Worm (Caenorhabditis elegans) whole organism, mixed stage, embryonic: Measurements from ENCODE around the gene cup-4.

ENCODE experiments used
- blmp-1 ChIP-seq: fragments of 150-350 bp; optimal IDR thresholded peaks from 2 replicates; lab custom pipeline; 2014; ENCODE audit warnings: missing biosample characterization, missing genetic modification characterization
- ceh-39 ChIP-seq: fragments of 150-350 bp; optimal IDR thresholded peaks from 2 replicates; lab custom pipeline; 2014; ENCODE audit warnings: missing biosample characterization, missing genetic modification characterization
- ceh-43 ChIP-seq: fragments of 200-800 bp; sonication (Bioruptor generic); optimal IDR thresholded peaks from 2 replicates; lab custom pipeline; 2018; ENCODE audit warnings: mild to moderate bottlenecking, missing genetic modification characterization, moderate library complexity, missing compliant biosample characterization
- ces-1 ChIP-seq: fragments of 150-350 bp; optimal IDR thresholded peaks from 2 replicates; lab custom pipeline; 2014; ENCODE audit warnings: missing biosample characterization, missing genetic modification reagents, missing genetic modification characterization
- elt-3 ChIP-seq: fragments of 150-350 bp; optimal IDR thresholded peaks from 2 replicates; lab custom pipeline; 2014; ENCODE audit warnings: missing biosample characterization, missing genetic modification characterization
- lin-13 ChIP-seq: fragments of 150-350 bp; optimal IDR thresholded peaks from 2 replicates; lab custom pipeline; 2014; ENCODE audit warnings: missing biosample characterization, missing genetic modification characterization
- lsy-2 ChIP-seq: fragments of 150-350 bp; optimal IDR thresholded peaks from 2 replicates; lab custom pipeline; 2014; ENCODE audit warnings: missing biosample characterization, missing genetic modification characterization
- mep-1 ChIP-seq: fragments of 150-350 bp; optimal IDR thresholded peaks from 2 replicates; lab custom pipeline; 2017; ENCODE audit warnings: missing biosample characterization, missing genetic modification reagents, missing genetic modification characterization, inconsistent platforms
- nhr-237 ChIP-seq: fragments of 150-350 bp; optimal IDR thresholded peaks from 2 replicates; lab custom pipeline; 2014; ENCODE audit warnings: missing biosample characterization, missing genetic modification characterization
- nhr-28 ChIP-seq: fragments of 150-350 bp; optimal IDR thresholded peaks from 2 replicates; lab custom pipeline; 2014; ENCODE audit warnings: missing biosample characterization, missing genetic modification characterization
- pha-4 ChIP-seq: fragments of 150-350 bp; optimal IDR thresholded peaks from 2 replicates; lab custom pipeline; 2018; ENCODE audit warnings: missing biosample characterization, missing genetic modification reagents, missing genetic modification characterization
- sptf-1 ChIP-seq: sonication (generic microtip); optimal IDR thresholded peaks from 2 replicates; lab custom pipeline; 2017; ENCODE audit warnings: mild to moderate bottlenecking, missing genetic modification characterization, moderate library complexity, missing compliant biosample characterization
- unc-62 ChIP-seq: fragments of 150-350 bp; optimal IDR thresholded peaks from 2 replicates; lab custom pipeline; 2014; ENCODE audit warnings: missing biosample characterization, missing genetic modification reagents, missing genetic modification characterization
- ztf-11 ChIP-seq: fragments of 150-350 bp; optimal IDR thresholded peaks from 2 replicates; lab custom pipeline; 2014; ENCODE audit warnings: missing biosample characterization, missing genetic modification characterization

DNA sequence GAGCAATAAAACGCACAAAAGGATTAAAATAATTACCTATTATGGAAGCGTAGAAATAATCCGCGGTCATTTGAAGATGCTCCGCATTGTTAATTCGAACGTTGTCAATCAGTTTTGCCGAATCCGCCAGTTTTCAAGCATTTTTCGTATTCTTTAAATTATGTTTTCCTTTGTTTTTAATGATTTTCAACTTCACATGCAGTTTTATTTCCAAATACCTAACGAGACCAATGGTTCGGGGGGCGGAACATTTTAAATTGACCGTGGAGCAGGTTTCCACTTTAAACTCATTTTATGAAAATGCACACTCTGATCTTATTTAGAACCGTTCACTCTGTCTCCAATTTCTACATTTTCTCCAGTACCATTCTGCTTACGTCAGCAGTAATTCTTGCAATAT, 28.4 kb downstream of the cup-4 start, which contains the start of gene ZK688.4:
- TF ChIP-seq blmp-1 (no peak), unc-62 (GFP tag; lab: Kevin White, UChicago) (no peak), ceh-43 (GFP tag; lab: Kevin White, UChicago) (no peak), ces-1 (no peak), pha-4 (tag; lab: Kevin White, UChicago) (no peak), ztf-11 (tag; lab: Kevin White, UChicago) (no peak), nhr-28 (tag; lab: Kevin White, UChicago) (no peak), lsy-2 (no peak), sptf-1 (tag; lab: Kevin White, UChicago) (no peak), lin-13 (tag; lab: Kevin White, UChicago) (no peak), elt-3 (tag; lab: Kevin White, UChicago) (no peak), ceh-39 (tag; lab: Kevin White, UChicago) (no peak), nhr-237 (tag; lab: Kevin White, UChicago) (no peak), mep-1 (tag; lab: Kevin White, UChicago) (no peak)
